Fruit fly (Drosophila melanogaster) whole organism, embryonic: ENCODE results near the gene tai.
A peak's percentile ranks its signal among the peaks of the same experiment; 100 is the strongest.

ENCODE experiments used
- ATbp ChIP-seq: fragments of 200-800 bp; sonication (Bioruptor generic); optimal IDR thresholded peaks from 2 replicates; lab custom pipeline; 2017; ENCODE audit warnings: missing biosample characterization, mild to moderate bottlenecking, missing genetic modification characterization, missing genetic modification reagents
- CG10274 ChIP-seq: fragments of 200-800 bp; sonication (Bioruptor generic); optimal IDR thresholded peaks from 3 replicates; lab custom pipeline; 2017; ENCODE audit warnings: missing biosample characterization, mild to moderate bottlenecking, missing genetic modification characterization
- CG10431 ChIP-seq: fragments of 200-800 bp; sonication (Bioruptor generic); optimal IDR thresholded peaks from 3 replicates; lab custom pipeline; 2018; ENCODE audit warnings: missing biosample characterization, mild to moderate bottlenecking, missing genetic modification characterization
- CG11696 ChIP-seq: fragments of 200-800 bp; sonication (Bioruptor generic); IDR thresholded peaks from 2 replicates; pipeline ENCODE4 v1.3.6; 2022; ENCODE audit warnings: missing biosample characterization, missing genetic modification characterization
- CG12299 ChIP-seq: fragments of 200-800 bp; sonication (Bioruptor generic); optimal IDR thresholded peaks from 2 replicates; lab custom pipeline; 2018; ENCODE audit warnings: missing biosample characterization, mild to moderate bottlenecking, missing genetic modification characterization
- CG12391 ChIP-seq: fragments of 200-800 bp; sonication (Bioruptor generic); optimal IDR thresholded peaks from 3 replicates; lab custom pipeline; 2018; ENCODE audit warnings: missing biosample characterization, mild to moderate bottlenecking, missing genetic modification characterization, moderate library complexity
- CG16813 ChIP-seq: fragments of 200-800 bp; sonication (Bioruptor generic); IDR thresholded peaks from 3 replicates; pipeline ENCODE4 v1.3.6; 2022; ENCODE audit warnings: missing biosample characterization, missing genetic modification characterization; ENCODE audit not compliant: partially characterized antibody
- CG17186 ChIP-seq: fragments of 200-800 bp; sonication (Bioruptor generic); optimal IDR thresholded peaks from 3 replicates; lab custom pipeline; 2017; ENCODE audit warnings: missing biosample characterization, missing genetic modification reagents, missing genetic modification characterization
- CG17359 ChIP-seq: fragments of 200-800 bp; sonication (Bioruptor generic); optimal IDR thresholded peaks from 3 replicates; lab custom pipeline; 2018; ENCODE audit warnings: missing biosample characterization, mild to moderate bottlenecking, missing genetic modification characterization, moderate library complexity
- CG2199 ChIP-seq: fragments of 200-800 bp; sonication (Bioruptor generic); IDR thresholded peaks from 3 replicates; pipeline ENCODE4 v1.3.6; 2022; ENCODE audit warnings: missing biosample characterization, missing genetic modification characterization
- CG2712 ChIP-seq: fragments of 200-800 bp; optimal IDR thresholded peaks from 3 replicates; lab custom pipeline; 2019; ENCODE audit warnings: missing biosample characterization, mild to moderate bottlenecking, missing genetic modification characterization, moderate library complexity
- CG7372 ChIP-seq: fragments of 200-800 bp; sonication (Bioruptor generic); IDR thresholded peaks from 2 replicates; pipeline ENCODE4 v1.3.6; 2022; ENCODE audit warnings: missing biosample characterization, missing genetic modification characterization
- CG7745 ChIP-seq: fragments of 200-800 bp; sonication (Bioruptor generic); optimal IDR thresholded peaks from 2 replicates; lab custom pipeline; 2018; ENCODE audit warnings: missing biosample characterization, mild to moderate bottlenecking, missing genetic modification characterization, moderate library complexity
- CG7987 ChIP-seq: fragments of 200-800 bp; sonication (Bioruptor generic); optimal IDR thresholded peaks from 2 replicates; lab custom pipeline; 2018; ENCODE audit warnings: missing biosample characterization, mild to moderate bottlenecking, missing genetic modification characterization, moderate library complexity
- CG8359 ChIP-seq: fragments of 200-800 bp; sonication (Bioruptor generic); optimal IDR thresholded peaks from 2 replicates; lab custom pipeline; 2017; ENCODE audit warnings: missing biosample characterization, mild to moderate bottlenecking, missing genetic modification characterization, borderline replicate concordance
- CG8924 ChIP-seq: fragments of 200-800 bp; optimal IDR thresholded peaks from 3 replicates; lab custom pipeline; 2019; ENCODE audit warnings: missing biosample characterization, mild to moderate bottlenecking, missing genetic modification characterization, moderate library complexity
- CG9876 ChIP-seq: fragments of 200-800 bp; sonication (Bioruptor generic); optimal IDR thresholded peaks from 2 replicates; lab custom pipeline; 2016; ENCODE audit warnings: missing biosample characterization, missing genetic modification characterization
- Camta ChIP-seq: fragments of 200-800 bp; sonication (Bioruptor generic); optimal IDR thresholded peaks from 2 replicates; lab custom pipeline; 2016; ENCODE audit warnings: missing biosample characterization, missing genetic modification characterization
- Kr ChIP-seq: fragments of 200-800 bp; sonication (Bioruptor generic); optimal IDR thresholded peaks from 2 replicates; lab custom pipeline; 2017; ENCODE audit warnings: missing biosample characterization, mild to moderate bottlenecking, missing genetic modification characterization
- Max ChIP-seq: fragments of 200-800 bp; sonication (Bioruptor generic); optimal IDR thresholded peaks from 2 replicates; lab custom pipeline; 2016; ENCODE audit warnings: missing biosample characterization, mild to moderate bottlenecking, missing genetic modification characterization
- Stat92E ChIP-seq, 3 experiments: fragments of >200 bp in 2 of 3; fragments of 200-800 bp in 1 of 3; sonication (Bioruptor generic) in 1 of 3; optimal IDR thresholded peaks; 2 replicates each; lab custom pipeline; 2017 to 2019; ENCODE audit warnings: missing biosample characterization in 3 of 3, missing genetic modification characterization in 3 of 3, mild to moderate bottlenecking in 1 of 3, moderate library complexity in 1 of 3
- bab2 ChIP-seq: fragments of 200-800 bp; sonication (Bioruptor generic); optimal IDR thresholded peaks from 2 replicates; lab custom pipeline; 2016; ENCODE audit warnings: missing biosample characterization, missing genetic modification characterization
- bsh ChIP-seq, 2 experiments: fragments of 200-800 bp; sonication (Bioruptor generic); optimal IDR thresholded peaks; 2 replicates each; lab custom pipeline; 2017 to 2018; ENCODE audit warnings: mild to moderate bottlenecking in 2 of 2, missing biosample characterization in 2 of 2, missing genetic modification characterization in 2 of 2, moderate library complexity in 1 of 2
- danr ChIP-seq: fragments of 200-800 bp; sonication (Bioruptor generic); IDR thresholded peaks from 2 replicates; pipeline ENCODE4 v1.3.6; 2022; ENCODE audit warnings: missing biosample characterization, missing genetic modification characterization
- ems ChIP-seq: fragments of 200-800 bp; sonication (Bioruptor generic); optimal IDR thresholded peaks from 3 replicates; lab custom pipeline; 2016; ENCODE audit warnings: missing biosample characterization, missing genetic modification characterization
- ftz-f1 ChIP-seq: fragments of 200-800 bp; sonication (Bioruptor generic); optimal IDR thresholded peaks from 2 replicates; lab custom pipeline; 2016; ENCODE audit warnings: missing biosample characterization, missing genetic modification characterization
- gcm ChIP-seq: fragments of 200-800 bp; sonication (Bioruptor generic); optimal IDR thresholded peaks from 2 replicates; lab custom pipeline; 2019; ENCODE audit warnings: missing biosample characterization, mild to moderate bottlenecking, missing genetic modification characterization, moderate library complexity
- gcm2 ChIP-seq: fragments of 200-800 bp; sonication (Bioruptor generic); optimal IDR thresholded peaks from 2 replicates; lab custom pipeline; 2016; ENCODE audit warnings: missing biosample characterization, missing genetic modification characterization
- gfzf ChIP-seq: fragments of 200-800 bp; sonication (Bioruptor generic); optimal IDR thresholded peaks from 2 replicates; lab custom pipeline; 2016; ENCODE audit warnings: missing biosample characterization, mild to moderate bottlenecking, missing genetic modification characterization, moderate library complexity
- gsb-n ChIP-seq: fragments of 200-800 bp; sonication (Bioruptor generic); optimal IDR thresholded peaks from 3 replicates; lab custom pipeline; 2018; ENCODE audit warnings: missing biosample characterization, mild to moderate bottlenecking, missing genetic modification characterization
- hkb ChIP-seq, 2 experiments: fragments of 200-800 bp in 1 of 2; fragments of >200 bp in 1 of 2; sonication (Bioruptor generic) in 1 of 2; IDR thresholded peaks in 1 of 2; optimal IDR thresholded peaks in 1 of 2; 2 replicates each; pipeline versions ENCODE4 v1.3.6 to Lab custom; 2017 to 2022; ENCODE audit warnings: missing biosample characterization in 1 of 2, missing genetic modification characterization in 1 of 2
- inv ChIP-seq: fragments of 200-800 bp; sonication (Bioruptor generic); IDR thresholded peaks from 2 replicates; pipeline ENCODE4 v1.3.6; 2022; ENCODE audit warnings: missing biosample characterization, missing genetic modification characterization; ENCODE audit not compliant: partially characterized antibody
- kni ChIP-seq: fragments of 200-800 bp; sonication (Bioruptor generic); optimal IDR thresholded peaks from 3 replicates; lab custom pipeline; 2017; ENCODE audit warnings: mild to moderate bottlenecking, missing biosample characterization, missing genetic modification reagents, missing genetic modification characterization
- lmd ChIP-seq: fragments of 200-800 bp; sonication (Bioruptor generic); IDR thresholded peaks from 2 replicates; pipeline ENCODE4 v1.3.6; 2022; ENCODE audit warnings: missing biosample characterization, missing genetic modification characterization
- nau ChIP-seq: fragments of 200-800 bp; sonication (Bioruptor generic); optimal IDR thresholded peaks from 3 replicates; lab custom pipeline; 2017; ENCODE audit warnings: missing biosample characterization, mild to moderate bottlenecking, missing genetic modification characterization, missing genetic modification reagents
- org-1 ChIP-seq: fragments of 200-800 bp; sonication (Bioruptor generic); optimal IDR thresholded peaks from 2 replicates; lab custom pipeline; 2017; ENCODE audit warnings: missing biosample characterization, missing genetic modification characterization
- pfk ChIP-seq: fragments of 200-800 bp; sonication (Bioruptor generic); optimal IDR thresholded peaks from 2 replicates; lab custom pipeline; 2018; ENCODE audit warnings: missing biosample characterization, mild to moderate bottlenecking, missing genetic modification characterization, moderate library complexity
- pnt ChIP-seq: fragments of 200-800 bp; sonication (Bioruptor generic); optimal IDR thresholded peaks from 3 replicates; lab custom pipeline; 2016; ENCODE audit warnings: missing biosample characterization, missing genetic modification characterization
- salm ChIP-seq: fragments of 200-800 bp; sonication (Bioruptor generic); optimal IDR thresholded peaks from 2 replicates; lab custom pipeline; 2018; ENCODE audit warnings: missing biosample characterization, mild to moderate bottlenecking, missing genetic modification characterization
- sc ChIP-seq, 3 experiments: fragments of >200 bp in 2 of 3; fragments of 200-800 bp in 1 of 3; sonication (Bioruptor generic) in 1 of 3; optimal IDR thresholded peaks; 2 replicates in 2 of 3; 3 replicates in 1 of 3; lab custom pipeline; 2017; ENCODE audit warnings: mild to moderate bottlenecking in 1 of 3, missing biosample characterization in 1 of 3, missing genetic modification characterization in 1 of 3, missing genetic modification reagents in 1 of 3
- sens-2 ChIP-seq: fragments of 200-800 bp; sonication (Bioruptor generic); IDR thresholded peaks from 2 replicates; pipeline ENCODE4 v1.3.6; 2022; ENCODE audit warnings: missing biosample characterization, missing genetic modification characterization
- shn ChIP-seq: fragments of 200-800 bp; sonication (Bioruptor generic); optimal IDR thresholded peaks from 3 replicates; lab custom pipeline; 2016; ENCODE audit warnings: missing biosample characterization, missing genetic modification characterization
- sna ChIP-seq: fragments of 200-800 bp; sonication (Bioruptor generic); IDR thresholded peaks from 2 replicates; pipeline ENCODE4 v1.3.6; 2022; ENCODE audit warnings: missing biosample characterization, missing genetic modification characterization; ENCODE audit not compliant: partially characterized antibody
- stwl ChIP-seq: fragments of 200-800 bp; sonication (Bioruptor generic); optimal IDR thresholded peaks from 3 replicates; lab custom pipeline; 2018; ENCODE audit warnings: missing biosample characterization, mild to moderate bottlenecking, missing genetic modification characterization, moderate library complexity
- twi ChIP-seq: fragments of 200-800 bp; optimal IDR thresholded peaks from 2 replicates; lab custom pipeline; 2019; ENCODE audit warnings: missing biosample characterization, mild to moderate bottlenecking, missing genetic modification characterization, moderate library complexity
- unc-4 ChIP-seq: fragments of 200-800 bp; sonication (Bioruptor generic); IDR thresholded peaks from 2 replicates; pipeline ENCODE4 v1.3.6; 2022; ENCODE audit warnings: missing biosample characterization, missing genetic modification characterization; ENCODE audit not compliant: partially characterized antibody
- vvl ChIP-seq: fragments of 200-800 bp; sonication (Bioruptor generic); IDR thresholded peaks from 2 replicates; pipeline ENCODE4 v1.3.6; 2022; ENCODE audit warnings: missing biosample characterization, missing genetic modification characterization
- zen2 ChIP-seq: fragments of 200-800 bp; sonication (Bioruptor generic); IDR thresholded peaks from 3 replicates; pipeline ENCODE4 v1.3.6; 2022; ENCODE audit warnings: missing biosample characterization, missing genetic modification characterization; ENCODE audit not compliant: partially characterized antibody

The tai gene

dm6 chr2L:9190270-9190669 lies 23.7 kb downstream of the tai start (continued):
- TF ChIP-seq CG7987 (peak; percentile 26), CG7372 (GFP tag; lab: Robert Waterston, UW) (peak; percentile 34; the same call in 1 of the 2 replicates), ftz-f1 (GFP tag; lab: Kevin White, UChicago) (no peak), CG9876 (no peak), inv (GFP tag; lab: Robert Waterston, UW) (no peak), org-1 (GFP tag; lab: Kevin White, UChicago) (peak; percentile 76), gfzf (GFP tag; lab: Kevin White, UChicago) (no peak), bsh (GFP tag; optimal IDR thresholded peaks at IDR 0.05; lab: Kevin White, UChicago) (peak in 1 of 2 experiments; percentile 79), Stat92E (GFP tag; optimal IDR thresholded peaks at IDR 0.05; lab: Kevin White, UChicago) (no peak), zen2 (GFP tag; lab: Robert Waterston, UW) (no peak), ATbp (GFP tag; lab: Kevin White, UChicago) (peak; percentile 91), sc (optimal IDR thresholded peaks at IDR 0.05; lab: Kevin White, UChicago) (no peak), sc (GFP tag; optimal IDR thresholded peaks at IDR 0.05; lab: Kevin White, UChicago) (peak; percentile 62), CG8924 (tag; lab: Kevin White, UChicago) (peak; percentile 42), CG12391 (tag; lab: Kevin White, UChicago) (peak; percentile 26), gcm (GFP tag; lab: Kevin White, UChicago) (peak; percentile 58), CG11696 (GFP tag; lab: Robert Waterston, UW) (no peak), Max (GFP tag; lab: Kevin White, UChicago) (no peak), vvl (peak; percentile 63; the same call in 1 of the 2 replicates), CG10431 (peak; percentile 82), twi (tag; lab: Kevin White, UChicago) (peak; percentile 57), salm (tag; lab: Kevin White, UChicago) (peak; percentile 46), CG17359 (tag; lab: Kevin White, UChicago) (peak; percentile 67), kni (peak; percentile 92), CG7745 (peak; percentile 31), CG16813 (no peak), danr (GFP tag; lab: Robert Waterston, UW) (no peak), bab2 (GFP tag; lab: Kevin White, UChicago) (peak; percentile 50), gcm2 (GFP tag; lab: Kevin White, UChicago) (no peak), ems (GFP tag; lab: Kevin White, UChicago) (no peak), stwl (tag; lab: Kevin White, UChicago) (peak; percentile 5), CG17186 (GFP tag; lab: Kevin White, UChicago) (peak; percentile 36), sna (GFP tag; lab: Robert Waterston, UW) (no peak), pnt (GFP tag; lab: Kevin White, UChicago) (no peak), pfk (peak; percentile 38), sens-2 (GFP tag; lab: Robert Waterston, UW) (0 out of 2 replicates have a peak, but pooled peaks have one; percentile 10), CG2712 (tag; lab: Kevin White, UChicago) (peak; percentile 46), unc-4 (GFP tag; lab: Robert Waterston, UW) (no peak), Camta (peak; percentile 9), CG12299 (peak; percentile 12), CG2199 (peak; percentile 84; the same call in 2 of the 3 replicates), Kr (GFP tag; lab: Kevin White, UChicago) (peak; percentile 32), nau (peak; percentile 48), lmd (GFP tag; lab: Robert Waterston, UW) (no peak), gsb-n (tag; lab: Kevin White, UChicago) (peak; percentile 65), CG8359 (GFP tag; lab: Kevin White, UChicago) (peak; percentile 48), shn (GFP tag; lab: Kevin White, UChicago) (no peak), hkb (optimal IDR thresholded peaks at IDR 0.05; lab: Kevin White, UChicago) (no peak), hkb (GFP tag; IDR thresholded peaks at IDR 0.05; lab: Robert Waterston, UW) (0 out of 2 replicates have a peak, but pooled peaks have one; percentile 21), CG10274 (GFP tag; lab: Kevin White, UChicago) (no peak)
